Worm (Caenorhabditis elegans) whole organism, L3 larva: ENCODE measurements around the gene vav-1.

ENCODE experiments used
- R02D3.7 ChIP-seq: fragments of 150-350 bp; optimal IDR thresholded peaks from 2 replicates; lab custom pipeline; 2014; ENCODE audit warnings: missing biosample characterization, missing genetic modification characterization
- ama-1 ChIP-seq: fragments of 150-350 bp; optimal IDR thresholded peaks from 2 replicates; lab custom pipeline; 2018
- egl-27 ChIP-seq: sonication (generic microtip); optimal IDR thresholded peaks from 4 replicates; lab custom pipeline; 2017; ENCODE audit warnings: missing biosample characterization, missing genetic modification reagents, missing genetic modification characterization
- mml-1 ChIP-seq: fragments of 150-350 bp; sonication (generic microtip); optimal IDR thresholded peaks from 3 replicates; lab custom pipeline; 2014; ENCODE audit warnings: missing biosample characterization, missing genetic modification characterization
- nhr-11 ChIP-seq: fragments of 150-350 bp; optimal IDR thresholded peaks from 2 replicates; lab custom pipeline; 2014; ENCODE audit warnings: missing biosample characterization, missing genetic modification characterization
- nhr-12 ChIP-seq: fragments of 150-350 bp; optimal IDR thresholded peaks from 2 replicates; lab custom pipeline; 2014; ENCODE audit warnings: missing biosample characterization, missing genetic modification characterization
- nhr-23 ChIP-seq: fragments of 150-350 bp; optimal IDR thresholded peaks from 2 replicates; lab custom pipeline; 2014; ENCODE audit warnings: missing biosample characterization, missing genetic modification reagents, missing genetic modification characterization
- nhr-237 ChIP-seq: fragments of 150-350 bp; optimal IDR thresholded peaks from 2 replicates; lab custom pipeline; 2014; ENCODE audit warnings: missing biosample characterization, missing genetic modification characterization
- nhr-28 ChIP-seq: fragments of 150-350 bp; optimal IDR thresholded peaks from 2 replicates; lab custom pipeline; 2014; ENCODE audit warnings: missing biosample characterization, missing genetic modification characterization
- nhr-76 ChIP-seq: fragments of 150-350 bp; sonication (generic microtip); optimal IDR thresholded peaks from 5 replicates; lab custom pipeline; 2014; ENCODE audit warnings: missing biosample characterization, missing genetic modification characterization
- nhr-77 ChIP-seq: fragments of 150-350 bp; optimal IDR thresholded peaks from 2 replicates; lab custom pipeline; 2014; ENCODE audit warnings: missing biosample characterization, missing genetic modification characterization
- pha-4 ChIP-seq: fragments of 150-350 bp; optimal IDR thresholded peaks from 2 replicates; lab custom pipeline; 2014; ENCODE audit warnings: missing biosample characterization, missing genetic modification reagents, missing genetic modification characterization
- snpc-4 ChIP-seq: fragments of 150-350 bp; optimal IDR thresholded peaks from 2 replicates; lab custom pipeline; 2014; ENCODE audit warnings: missing biosample characterization, missing genetic modification characterization
- ztf-11 ChIP-seq: fragments of 150-350 bp; optimal IDR thresholded peaks from 2 replicates; lab custom pipeline; 2014; ENCODE audit warnings: missing biosample characterization, missing genetic modification characterization

DNA sequence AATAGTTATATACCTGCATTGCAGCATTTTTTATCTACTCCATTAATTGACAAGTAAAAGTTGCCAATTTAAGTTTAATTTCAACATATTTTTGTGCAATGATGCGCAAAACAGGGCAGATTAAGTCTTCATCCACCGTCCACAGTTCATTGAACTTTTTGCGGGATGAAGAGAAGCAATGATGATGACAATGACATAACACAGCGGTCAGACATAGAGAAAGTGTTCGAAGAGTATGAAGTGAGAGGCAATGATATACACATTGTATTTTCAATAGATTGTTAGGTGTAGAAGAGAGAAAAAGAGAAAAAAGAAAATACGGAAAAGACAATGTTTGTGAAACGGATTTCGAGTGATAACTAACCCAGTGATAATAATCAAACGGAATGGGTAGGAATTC lies 5.0 kb downstream of the vav-1 start:
- no peak for TF ChIP-seq mml-1 (tag; lab: Kevin White, UChicago)
- TF ChIP-seq nhr-23 (tag; lab: Kevin White, UChicago), result peak; percentile 55
- TF ChIP-seq egl-27 (tag; lab: Kevin White, UChicago), result no peak
- TF ChIP-seq pha-4 (tag; lab: Kevin White, UChicago), result peak; percentile 11
- TF ChIP-seq nhr-11, result no peak
- no peak for TF ChIP-seq nhr-76 (tag; lab: Kevin White, UChicago)
- TF ChIP-seq ama-1, result no peak
- no peak for TF ChIP-seq nhr-77
- no peak for TF ChIP-seq R02D3.7
- TF ChIP-seq ztf-11 (tag; lab: Kevin White, UChicago), result no peak
- no peak for TF ChIP-seq snpc-4
- TF ChIP-seq nhr-28, result no peak
- TF ChIP-seq nhr-237 (tag; lab: Kevin White, UChicago), result no peak
- no peak for TF ChIP-seq nhr-12 (tag; lab: Kevin White, UChicago)
